Worm (Caenorhabditis elegans) whole organism, L2 larva: ENCODE results near the gene npax-4.

Experiments used
- C34F6.9 ChIP-seq: fragments of 150-350 bp; optimal IDR thresholded peaks from 2 replicates; lab custom pipeline; 2014; ENCODE audit warnings: missing biosample characterization, missing genetic modification characterization
- Y55F3AM.14 ChIP-seq: fragments of 200-800 bp; sonication (Bioruptor generic); optimal IDR thresholded peaks from 2 replicates; lab custom pipeline; 2018; ENCODE audit warnings: mild to moderate bottlenecking, missing genetic modification characterization, missing compliant biosample characterization
- alr-1 ChIP-seq: fragments of 150-350 bp; optimal IDR thresholded peaks from 2 replicates; lab custom pipeline; 2014; ENCODE audit warnings: missing biosample characterization, missing genetic modification characterization
- blmp-1 ChIP-seq: sonication (generic microtip); optimal IDR thresholded peaks from 2 replicates; lab custom pipeline; 2017; ENCODE audit warnings: missing genetic modification characterization, mild to moderate bottlenecking, missing compliant biosample characterization, antibody characterized with exemption, moderate library complexity; ENCODE audit not compliant: insufficient read depth
- crh-2 ChIP-seq: sonication (generic microtip); optimal IDR thresholded peaks from 2 replicates; lab custom pipeline; 2017; ENCODE audit warnings: missing biosample characterization, missing genetic modification characterization
- fos-1 ChIP-seq: fragments of 150-350 bp; optimal IDR thresholded peaks from 2 replicates; lab custom pipeline; 2014; ENCODE audit warnings: missing biosample characterization, missing genetic modification characterization
- sma-9 ChIP-seq, 2 experiments: fragments of 150-350 bp in 1 of 2; sonication (generic microtip) in 1 of 2; optimal IDR thresholded peaks; 2 replicates each; lab custom pipeline; 2014 to 2016; ENCODE audit warnings: missing genetic modification characterization in 2 of 2, mild to moderate bottlenecking in 1 of 2, missing biosample characterization in 1 of 2, missing compliant biosample characterization in 1 of 2, missing genetic modification reagents in 1 of 2, moderate library complexity in 1 of 2
- ztf-1 ChIP-seq: fragments of 200-800 bp; sonication (Bioruptor generic); conservative IDR thresholded peaks from 2 replicates; pipeline ENCODE4 v1.3.6; 2022; ENCODE audit warnings: missing genetic modification characterization, missing compliant biosample characterization

The npax-4 gene

DNA sequence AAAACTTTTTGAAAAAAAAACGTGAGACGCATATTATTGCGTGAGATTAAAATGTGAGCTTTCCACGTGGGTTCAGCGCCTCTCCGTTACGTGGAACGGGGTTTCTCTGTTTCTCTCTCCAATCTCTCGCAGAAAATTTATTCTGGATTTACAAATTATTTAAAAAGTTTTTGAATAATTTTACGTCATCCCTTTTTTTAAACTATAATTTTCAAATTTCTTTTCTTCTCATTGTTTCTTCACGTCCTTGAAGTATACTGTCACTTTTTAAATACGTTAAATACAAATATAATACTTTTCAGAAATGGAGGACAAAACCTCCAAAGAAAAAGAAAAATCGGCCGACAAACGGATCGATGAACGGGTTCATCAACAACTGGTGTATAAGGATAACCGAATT is 52.2 kb downstream of the npax-4 start, which contains the start of gene T28C6.7:
T28C6.7 (plus strand) TSS at position 301 of the 400 bp plus-strand sequence.
- TF ChIP-seq fos-1 (tag; lab: Kevin White, UChicago): no peak
- TF ChIP-seq ztf-1 (GFP tag; lab: Robert Waterston, UW): no peak
- TF ChIP-seq C34F6.9 (tag; lab: Kevin White, UChicago): no peak
- no peak for TF ChIP-seq crh-2 (tag; lab: Kevin White, UChicago)
- no peak for TF ChIP-seq Y55F3AM.14
- no peak for TF ChIP-seq sma-9 (GFP tag; optimal IDR thresholded peaks at IDR 0.05; lab: Kevin White, UChicago)
- TF ChIP-seq sma-9 (tag; optimal IDR thresholded peaks at IDR 0.05; lab: Kevin White, UChicago): no peak
- no peak for TF ChIP-seq alr-1
- no peak for TF ChIP-seq blmp-1
